Fruit fly (Drosophila melanogaster) whole organism, embryonic: Measurements from ENCODE around the gene Vm26Ab.

Experiments
- ATbp ChIP-seq: fragments of 200-800 bp; sonication (Bioruptor generic); optimal IDR thresholded peaks from 2 replicates; lab custom pipeline; 2017; ENCODE audit warnings: missing biosample characterization, mild to moderate bottlenecking, missing genetic modification characterization, missing genetic modification reagents
- Antp ChIP-seq: fragments of 200-800 bp; sonication (Bioruptor generic); optimal IDR thresholded peaks from 3 replicates; lab custom pipeline; 2016; ENCODE audit warnings: missing biosample characterization, missing genetic modification characterization
- Blimp-1 ChIP-seq: fragments of 200-800 bp; sonication (Bioruptor generic); optimal IDR thresholded peaks from 3 replicates; lab custom pipeline; 2018; ENCODE audit warnings: missing biosample characterization, missing genetic modification characterization, mild to moderate bottlenecking, moderate library complexity, missing genetic modification reagents
- C15 ChIP-seq: fragments of 200-800 bp; sonication (Bioruptor generic); IDR thresholded peaks from 3 replicates; pipeline ENCODE4 v1.3.6; 2022; ENCODE audit warnings: missing biosample characterization, missing genetic modification characterization
- CG11560 ChIP-seq: fragments of 200-800 bp; sonication (Bioruptor generic); IDR thresholded peaks from 3 replicates; pipeline ENCODE4 v1.3.6; 2022; ENCODE audit warnings: missing biosample characterization, missing genetic modification characterization
- CG15269 ChIP-seq: fragments of 200-800 bp; sonication (Bioruptor generic); optimal IDR thresholded peaks from 2 replicates; lab custom pipeline; 2018; ENCODE audit warnings: missing biosample characterization, mild to moderate bottlenecking, missing genetic modification characterization, moderate library complexity
- CG17359 ChIP-seq: fragments of 200-800 bp; sonication (Bioruptor generic); optimal IDR thresholded peaks from 3 replicates; lab custom pipeline; 2018; ENCODE audit warnings: missing biosample characterization, mild to moderate bottlenecking, missing genetic modification characterization, moderate library complexity
- CG17829 ChIP-seq: fragments of 200-800 bp; optimal IDR thresholded peaks from 2 replicates; lab custom pipeline; 2019; ENCODE audit warnings: missing biosample characterization, mild to moderate bottlenecking, missing genetic modification characterization, moderate library complexity
- CG1792 ChIP-seq: fragments of 200-800 bp; sonication (Bioruptor generic); optimal IDR thresholded peaks from 2 replicates; lab custom pipeline; 2016; ENCODE audit warnings: missing biosample characterization, missing genetic modification characterization
- CG2678 ChIP-seq: fragments of 200-800 bp; sonication (Bioruptor generic); optimal IDR thresholded peaks from 3 replicates; lab custom pipeline; 2019; ENCODE audit warnings: missing biosample characterization, mild to moderate bottlenecking, missing genetic modification characterization, moderate library complexity
- CG3281 ChIP-seq: fragments of 200-800 bp; sonication (Bioruptor generic); optimal IDR thresholded peaks from 3 replicates; lab custom pipeline; 2017; ENCODE audit warnings: missing biosample characterization, mild to moderate bottlenecking, missing genetic modification characterization
- CG33557 ChIP-seq: fragments of 200-800 bp; sonication (Bioruptor generic); optimal IDR thresholded peaks from 2 replicates; lab custom pipeline; 2019; ENCODE audit warnings: missing biosample characterization, mild to moderate bottlenecking, missing genetic modification characterization, moderate library complexity
- CG3838 ChIP-seq: fragments of 200-800 bp; sonication (Bioruptor generic); optimal IDR thresholded peaks from 3 replicates; lab custom pipeline; 2016; ENCODE audit warnings: missing biosample characterization, missing genetic modification characterization
- CG3847 ChIP-seq: fragments of 200-800 bp; sonication (Bioruptor generic); IDR thresholded peaks from 2 replicates; pipeline ENCODE4 v1.3.6; 2022; ENCODE audit warnings: missing biosample characterization, missing genetic modification characterization
- CG4820 ChIP-seq: fragments of 200-800 bp; sonication (Bioruptor generic); optimal IDR thresholded peaks from 3 replicates; lab custom pipeline; 2016; ENCODE audit warnings: missing biosample characterization, missing genetic modification characterization
- CG7928 ChIP-seq: fragments of 200-800 bp; sonication (Bioruptor generic); optimal IDR thresholded peaks from 2 replicates; lab custom pipeline; 2017; ENCODE audit warnings: missing biosample characterization, mild to moderate bottlenecking, missing genetic modification characterization
- CG7963 ChIP-seq: fragments of 200-800 bp; sonication (Bioruptor generic); IDR thresholded peaks from 3 replicates; pipeline ENCODE4 v1.3.6; 2022; ENCODE audit warnings: missing biosample characterization, missing genetic modification characterization; ENCODE audit not compliant: partially characterized antibody
- CG8281 ChIP-seq: fragments of 200-800 bp; sonication (Bioruptor generic); optimal IDR thresholded peaks from 2 replicates; lab custom pipeline; 2018; ENCODE audit warnings: missing biosample characterization, mild to moderate bottlenecking, missing genetic modification characterization, moderate library complexity
- CG8765 ChIP-seq: fragments of 200-800 bp; sonication (Bioruptor generic); IDR thresholded peaks from 2 replicates; pipeline ENCODE4 v1.3.6; 2022; ENCODE audit warnings: missing biosample characterization, missing genetic modification characterization
- CG9437 ChIP-seq: fragments of 200-800 bp; sonication (Bioruptor generic); optimal IDR thresholded peaks from 2 replicates; lab custom pipeline; 2018; ENCODE audit warnings: missing biosample characterization, mild to moderate bottlenecking, missing genetic modification characterization
- Camta ChIP-seq: fragments of 200-800 bp; sonication (Bioruptor generic); optimal IDR thresholded peaks from 2 replicates; lab custom pipeline; 2016; ENCODE audit warnings: missing biosample characterization, missing genetic modification characterization
- CrebB ChIP-seq: fragments of 200-800 bp; sonication (Bioruptor generic); optimal IDR thresholded peaks from 3 replicates; lab custom pipeline; 2018; ENCODE audit warnings: missing biosample characterization, mild to moderate bottlenecking, missing genetic modification characterization
- Dip3 ChIP-seq: fragments of 200-800 bp; sonication (Bioruptor generic); optimal IDR thresholded peaks from 3 replicates; lab custom pipeline; 2016; ENCODE audit warnings: missing biosample characterization, missing genetic modification characterization
- Fer3 ChIP-seq: fragments of 200-800 bp; sonication (Bioruptor generic); optimal IDR thresholded peaks from 2 replicates; lab custom pipeline; 2018; ENCODE audit warnings: missing biosample characterization, mild to moderate bottlenecking, missing genetic modification characterization, moderate library complexity
- Lpt ChIP-seq: fragments of >200 bp; optimal IDR thresholded peaks from 2 replicates; lab custom pipeline; 2018; ENCODE audit warnings: missing biosample characterization, missing genetic modification characterization
- NC2α ChIP-seq: fragments of 200-800 bp; sonication (Bioruptor generic); optimal IDR thresholded peaks from 2 replicates; lab custom pipeline; 2016; ENCODE audit warnings: missing biosample characterization, missing genetic modification characterization
- NfI ChIP-seq: fragments of 200-800 bp; sonication (Bioruptor generic); optimal IDR thresholded peaks from 3 replicates; lab custom pipeline; 2018; ENCODE audit warnings: missing biosample characterization, mild to moderate bottlenecking, missing genetic modification characterization, moderate library complexity
- PHDP ChIP-seq: fragments of 200-800 bp; sonication (Bioruptor generic); optimal IDR thresholded peaks from 3 replicates; lab custom pipeline; 2018; ENCODE audit warnings: missing biosample characterization, mild to moderate bottlenecking, missing genetic modification characterization, moderate library complexity
- Sin3A ChIP-seq: fragments of >200 bp; optimal IDR thresholded peaks from 2 replicates; lab custom pipeline; 2018
- ato ChIP-seq: fragments of 200-800 bp; sonication (Bioruptor generic); IDR thresholded peaks from 2 replicates; pipeline ENCODE4 v1.3.6; 2022; ENCODE audit warnings: missing biosample characterization, missing genetic modification characterization; ENCODE audit not compliant: partially characterized antibody
- bigmax ChIP-seq: fragments of 200-800 bp; sonication (Bioruptor generic); optimal IDR thresholded peaks from 2 replicates; lab custom pipeline; 2018; ENCODE audit warnings: missing biosample characterization, mild to moderate bottlenecking, missing genetic modification characterization
- disco-r ChIP-seq: fragments of 200-800 bp; sonication (Bioruptor generic); optimal IDR thresholded peaks from 2 replicates; lab custom pipeline; 2016; ENCODE audit warnings: missing biosample characterization, missing genetic modification characterization
- hb ChIP-seq: fragments of 200-800 bp; sonication (Bioruptor generic); IDR thresholded peaks from 3 replicates; pipeline ENCODE4 v1.3.6; 2022; ENCODE audit warnings: missing biosample characterization, missing genetic modification characterization; ENCODE audit not compliant: partially characterized antibody
- hkb ChIP-seq, 2 experiments: fragments of 200-800 bp in 1 of 2; fragments of >200 bp in 1 of 2; sonication (Bioruptor generic) in 1 of 2; IDR thresholded peaks in 1 of 2; optimal IDR thresholded peaks in 1 of 2; 2 replicates each; pipeline versions ENCODE4 v1.3.6 to Lab custom; 2017 to 2022; ENCODE audit warnings: missing biosample characterization in 1 of 2, missing genetic modification characterization in 1 of 2
- inv ChIP-seq: fragments of 200-800 bp; sonication (Bioruptor generic); IDR thresholded peaks from 2 replicates; pipeline ENCODE4 v1.3.6; 2022; ENCODE audit warnings: missing biosample characterization, missing genetic modification characterization; ENCODE audit not compliant: partially characterized antibody
- jing ChIP-seq: fragments of 200-800 bp; sonication (Bioruptor generic); optimal IDR thresholded peaks from 2 replicates; lab custom pipeline; 2018; ENCODE audit warnings: missing biosample characterization, mild to moderate bottlenecking, missing genetic modification characterization
- ken ChIP-seq: fragments of 200-800 bp; sonication (Bioruptor generic); IDR thresholded peaks from 3 replicates; pipeline ENCODE4 v1.3.6; 2022; ENCODE audit warnings: missing biosample characterization, missing genetic modification characterization
- nau ChIP-seq: fragments of 200-800 bp; sonication (Bioruptor generic); optimal IDR thresholded peaks from 3 replicates; lab custom pipeline; 2017; ENCODE audit warnings: missing biosample characterization, mild to moderate bottlenecking, missing genetic modification characterization, missing genetic modification reagents
- nmo ChIP-seq: fragments of 200-800 bp; sonication (Bioruptor generic); optimal IDR thresholded peaks from 2 replicates; lab custom pipeline; 2018; ENCODE audit warnings: missing biosample characterization, mild to moderate bottlenecking, missing genetic modification characterization, moderate library complexity
- nom ChIP-seq: fragments of 200-800 bp; sonication (Bioruptor generic); optimal IDR thresholded peaks from 2 replicates; lab custom pipeline; 2017; ENCODE audit warnings: missing biosample characterization, missing genetic modification characterization, mild to moderate bottlenecking, moderate library complexity, missing genetic modification reagents
- pan ChIP-seq, 4 experiments: fragments of >200 bp in 3 of 4; fragments of 200-800 bp in 1 of 4; sonication (Bioruptor generic) in 1 of 4; optimal IDR thresholded peaks in 3 of 4; IDR thresholded peaks in 1 of 4; 2 replicates each; pipeline versions ENCODE4 v1.3.6 to Lab custom; 2017 to 2022; ENCODE audit warnings: missing biosample characterization in 2 of 4, missing genetic modification characterization in 2 of 4, mixed read lengths in 1 of 4
- sd ChIP-seq: fragments of 200-800 bp; sonication (Bioruptor generic); optimal IDR thresholded peaks from 3 replicates; lab custom pipeline; 2018; ENCODE audit warnings: missing biosample characterization, mild to moderate bottlenecking, missing genetic modification characterization, moderate library complexity
- sens ChIP-seq: fragments of 200-800 bp; sonication (Bioruptor generic); peaks from one replicate; lab custom pipeline; 2016; ENCODE audit warnings: missing biosample characterization, missing genetic modification characterization
- sna ChIP-seq: fragments of 200-800 bp; sonication (Bioruptor generic); IDR thresholded peaks from 2 replicates; pipeline ENCODE4 v1.3.6; 2022; ENCODE audit warnings: missing biosample characterization, missing genetic modification characterization; ENCODE audit not compliant: partially characterized antibody
- ssp ChIP-seq: fragments of 200-800 bp; sonication (Bioruptor generic); IDR thresholded peaks from 2 replicates; pipeline ENCODE4 v1.3.6; 2022; ENCODE audit warnings: missing biosample characterization, missing genetic modification characterization
- trh ChIP-seq: fragments of 200-800 bp; sonication (Bioruptor generic); optimal IDR thresholded peaks from 2 replicates; lab custom pipeline; 2016; ENCODE audit warnings: missing biosample characterization, missing genetic modification characterization
- wor ChIP-seq: fragments of 200-800 bp; sonication (Bioruptor generic); IDR thresholded peaks from 2 replicates; pipeline ENCODE4 v1.3.6; 2022; ENCODE audit warnings: missing biosample characterization, missing genetic modification characterization

Gene Vm26Ab

dm6 chr2L:5990447-5990846, 33.6 kb downstream of the Vm26Ab start:
- TF ChIP-seq disco-r (GFP tag; lab: Kevin White, UChicago), result no peak
- 0 out of 3 replicates have a peak, but pooled peaks have one; percentile 31 for TF ChIP-seq CG7963
- no peak for TF ChIP-seq Camta (GFP tag; lab: Kevin White, UChicago)
- TF ChIP-seq nom (GFP tag; lab: Kevin White, UChicago), result peak; percentile 58
- no peak for TF ChIP-seq CG33557 (GFP tag; lab: Kevin White, UChicago)
- TF ChIP-seq, all 482 proteins: peak for 2

DNA sequence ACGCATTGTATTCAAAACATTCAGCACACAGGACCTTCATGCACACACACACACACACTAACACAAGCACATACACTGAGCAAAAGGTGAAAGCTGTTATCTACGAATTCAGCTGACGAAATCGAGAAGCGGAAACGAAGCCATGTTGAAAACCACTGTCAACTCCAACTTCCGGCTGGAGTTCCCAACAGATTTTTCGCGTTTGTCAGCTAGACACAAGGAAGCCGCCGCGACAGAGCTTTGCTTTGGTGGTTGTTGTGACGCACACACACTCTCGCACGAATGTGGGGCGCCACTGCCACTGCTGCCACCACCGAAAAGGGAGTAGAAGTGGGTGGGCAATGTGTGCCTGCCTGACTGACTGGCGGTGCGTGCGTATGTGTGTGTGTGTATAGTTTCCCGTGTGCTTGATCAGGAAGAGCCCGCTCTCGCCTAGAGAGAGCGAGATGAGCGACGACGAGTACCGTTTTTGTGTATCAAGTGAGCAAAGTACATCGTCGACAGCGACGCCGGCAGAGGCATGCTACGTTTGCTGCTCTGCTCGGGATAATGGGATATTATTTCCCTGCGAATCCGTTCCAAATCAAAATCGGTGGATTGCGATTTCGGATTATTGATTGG, 40.9 kb downstream of the Vm26Ab start:
- TF ChIP-seq nmo (GFP tag; lab: Kevin White, UChicago), result peak; percentile 19
- no peak for TF ChIP-seq CG3838 (GFP tag; lab: Kevin White, UChicago)
- TF ChIP-seq sens (GFP tag; lab: Kevin White, UChicago), result peak; percentile 81
- no peak for TF ChIP-seq Antp
- TF ChIP-seq nau (GFP tag; lab: Kevin White, UChicago), result no peak
- TF ChIP-seq CG17829, result peak; percentile 11
- TF ChIP-seq CG8281 (tag; lab: Kevin White, UChicago), result peak; percentile 33
- peak; percentile 28; the same call in 1 of the 2 replicates for TF ChIP-seq CG8765 (GFP tag; lab: Robert Waterston, UW)
- TF ChIP-seq hkb (optimal IDR thresholded peaks at IDR 0.05; lab: Kevin White, UChicago), result no peak
- TF ChIP-seq hkb (GFP tag; IDR thresholded peaks at IDR 0.05; lab: Robert Waterston, UW), result peak; percentile 71
- no peak for TF ChIP-seq CG11560 (tag; lab: Robert Waterston, UW)
- TF ChIP-seq Sin3A (lab: Kevin White, UChicago), result no peak
- TF ChIP-seq NC2α (GFP tag; lab: Kevin White, UChicago), result no peak
- no peak for TF ChIP-seq Blimp-1 (GFP tag; lab: Kevin White, UChicago)
- TF ChIP-seq trh (GFP tag; lab: Kevin White, UChicago), result no peak
- TF ChIP-seq ken (GFP tag; lab: Robert Waterston, UW), result no peak
- no peak for TF ChIP-seq CG7928
- TF ChIP-seq Dip3 (GFP tag; lab: Kevin White, UChicago), result peak; percentile 14
- TF ChIP-seq CG2678 (tag; lab: Kevin White, UChicago), result no peak
- TF ChIP-seq C15 (GFP tag; lab: Robert Waterston, UW), result no peak
- no peak for TF ChIP-seq CG15269 (tag; lab: Kevin White, UChicago)
- no peak for TF ChIP-seq sd (tag; lab: Kevin White, UChicago)
- TF ChIP-seq NfI (GFP tag; lab: Kevin White, UChicago), result peak; percentile 53
- no peak for TF ChIP-seq hb (GFP tag; lab: Robert Waterston, UW)
- peak; percentile 59 for TF ChIP-seq Fer3
- TF ChIP-seq ATbp, result peak; percentile 71
- no peak for TF ChIP-seq jing
- peak; percentile 48 for TF ChIP-seq CrebB (tag; lab: Kevin White, UChicago)
- TF ChIP-seq CG17359 (tag; lab: Kevin White, UChicago), result peak; percentile 68
- peak; percentile 47 for TF ChIP-seq PHDP
- no peak for TF ChIP-seq CG3847 (GFP tag; lab: Robert Waterston, UW)
- no peak for TF ChIP-seq wor (GFP tag; lab: Robert Waterston, UW)
- TF ChIP-seq inv (GFP tag; lab: Robert Waterston, UW), result no peak
- TF ChIP-seq CG3281 (GFP tag; lab: Kevin White, UChicago), result peak; percentile 61
- no peak for TF ChIP-seq bigmax (GFP tag; lab: Kevin White, UChicago)
- no peak for TF ChIP-seq Lpt (GFP tag; lab: Kevin White, UChicago)
- peak; percentile 16 for TF ChIP-seq CG1792 (GFP tag; lab: Kevin White, UChicago)
- no peak for TF ChIP-seq ssp (GFP tag; lab: Robert Waterston, UW)
- TF ChIP-seq CG4820 (GFP tag; lab: Kevin White, UChicago), result no peak
- TF ChIP-seq CG9437 (GFP tag; lab: Kevin White, UChicago), result peak; percentile 6
- TF ChIP-seq sna (GFP tag; lab: Robert Waterston, UW), result no peak
- TF ChIP-seq ato, result no peak
- TF ChIP-seq pan (optimal IDR thresholded peaks at IDR 0.05; lab: Kevin White, UChicago), result no peak
- peak in 1 of 2 experiments; percentile 39 for TF ChIP-seq pan (GFP tag; optimal IDR thresholded peaks at IDR 0.05 in 1 of 2, IDR thresholded peaks at IDR 0.05 in 1 of 2)
